Fruit fly (Drosophila melanogaster): ENCODE results near the gene CG14011.

The CG14011 gene

dm6 chr2L:5541935-5542685 lies 38.8 kb downstream of the CG14011 start, which contains the start of the genes Hel25E and Lam (continued):
- TF ChIP-seq CG2875 (GFP tag; optimal IDR thresholded peaks at IDR 0.05) (no peak), Sox102F (GFP tag; optimal IDR thresholded peaks at IDR 0.05) (no peak), ash1 (GFP tag; optimal IDR thresholded peaks at IDR 0.05) (no peak), CG11085 (GFP tag; IDR thresholded peaks at IDR 0.05) (no peak), fd102C (GFP tag; optimal IDR thresholded peaks at IDR 0.05) (no peak), wdn (GFP tag; IDR thresholded peaks at IDR 0.05) (no peak), Spps (tag; optimal IDR thresholded peaks at IDR 0.05) (peak; percentile 18), CG10543 (GFP tag; optimal IDR thresholded peaks at IDR 0.05) (no peak), sd (tag; optimal IDR thresholded peaks at IDR 0.05) (no peak), fd3F (GFP tag; optimal IDR thresholded peaks at IDR 0.05) (no peak), CG1602 (GFP tag; optimal IDR thresholded peaks at IDR 0.05) (no peak), Abd-B (GFP tag; optimal IDR thresholded peaks at IDR 0.05) (no peak), BtbVII (GFP tag; optimal IDR thresholded peaks at IDR 0.05) (no peak), fu2 (GFP tag; optimal IDR thresholded peaks at IDR 0.05) (no peak), kni (GFP tag; optimal IDR thresholded peaks at IDR 0.05) (no peak), B-H2 (GFP tag; optimal IDR thresholded peaks at IDR 0.05) (no peak), CG7745 (tag; optimal IDR thresholded peaks at IDR 0.05) (no peak), CG2889 (GFP tag; IDR thresholded peaks at IDR 0.05) (no peak), eyg (GFP tag; optimal IDR thresholded peaks at IDR 0.05) (no peak), chn (GFP tag; optimal IDR thresholded peaks at IDR 0.05) (peak; percentile 24), Oaz (GFP tag; IDR thresholded peaks at IDR 0.05) (no peak), sna (GFP tag; IDR thresholded peaks at IDR 0.05; ENCODE audit: partially characterized antibody) (peak; percentile 93), CG4820 (GFP tag; optimal IDR thresholded peaks at IDR 0.05) (no peak), Dref (GFP tag; IDR thresholded peaks at IDR 0.05) (peak; percentile 81), CG3407 (GFP tag; optimal IDR thresholded peaks at IDR 0.05) (no peak), gce (GFP tag; IDR thresholded peaks at IDR 0.05) (no peak), repo (GFP tag; optimal IDR thresholded peaks at IDR 0.05) (no peak), jing (GFP tag; optimal IDR thresholded peaks at IDR 0.05) (no peak), CG34224 (GFP tag; IDR thresholded peaks at IDR 0.05; ENCODE audit: partially characterized antibody) (peak; percentile 86), ac (GFP tag; optimal IDR thresholded peaks at IDR 0.05) (no peak), luna (GFP tag; optimal IDR thresholded peaks at IDR 0.05) (no peak), Sry-δ (GFP tag; optimal IDR thresholded peaks at IDR 0.05) (peak; percentile 88), CG7357 (GFP tag; IDR thresholded peaks at IDR 0.05) (no peak), B-H1 (GFP tag; IDR thresholded peaks at IDR 0.05) (no peak), CG5180 (GFP tag; optimal IDR thresholded peaks at IDR 0.05) (no peak), sim (GFP tag; IDR thresholded peaks at IDR 0.05) (no peak), Tbp (GFP tag; optimal IDR thresholded peaks at IDR 0.05) (no peak), CG12104 (GFP tag; optimal IDR thresholded peaks at IDR 0.05) (peak; percentile 9), lmd (GFP tag; IDR thresholded peaks at IDR 0.05) (no peak), slp2 (GFP tag; optimal IDR thresholded peaks at IDR 0.05) (no peak), eve (GFP tag; optimal IDR thresholded peaks at IDR 0.05) (no peak), tap (tag; optimal IDR thresholded peaks at IDR 0.05) (no peak), E2f2 (GFP tag; IDR thresholded peaks at IDR 0.05) (0 out of 2 replicates have a peak, but pooled peaks have one; percentile 40), NC2α (GFP tag; optimal IDR thresholded peaks at IDR 0.05) (no peak), Dbx (GFP tag; IDR thresholded peaks at IDR 0.05) (no peak), CG12769 (tag; optimal IDR thresholded peaks at IDR 0.05) (no peak), CG8478 (optimal IDR thresholded peaks at IDR 0.05) (no peak), Dek (tag; optimal IDR thresholded peaks at IDR 0.05) (peak; percentile 17), az2 (GFP tag; optimal IDR thresholded peaks at IDR 0.05) (no peak), CG17568 (GFP tag; optimal IDR thresholded peaks at IDR 0.05) (no peak), kah (GFP tag; optimal IDR thresholded peaks at IDR 0.05) (no peak)
